Worm (Caenorhabditis elegans) whole organism, L4 larva: ENCODE measurements around the gene atx-3.

Experiments used
- ceh-82 ChIP-seq: sonication (generic microtip); optimal IDR thresholded peaks from 2 replicates; lab custom pipeline; 2017; ENCODE audit warnings: missing biosample characterization, missing genetic modification characterization
- snpc-4 ChIP-seq: fragments of 150-350 bp; optimal IDR thresholded peaks from 2 replicates; lab custom pipeline; 2014; ENCODE audit warnings: missing biosample characterization, missing genetic modification characterization
- unc-62 ChIP-seq, 3 experiments: fragments of 150-350 bp in 1 of 3; sonication (generic microtip); optimal IDR thresholded peaks in 2 of 3; peaks in 1 of 3; 1 replicate in 1 of 3; 2 replicates in 2 of 3; lab custom pipeline; 2014 to 2017; ENCODE audit warnings: missing biosample characterization in 3 of 3, missing genetic modification characterization in 3 of 3, missing genetic modification reagents in 3 of 3, missing genotype in 1 of 3

- TF ChIP-seq unc-62 (GFP tag; optimal IDR thresholded peaks at IDR 0.05 in 1 of 2; lab: Kevin White, UChicago) (no peak), unc-62 (tag; optimal IDR thresholded peaks at IDR 0.05; lab: Kevin White, UChicago) (no peak), snpc-4 (tag; lab: Kevin White, UChicago) (no peak), ceh-82 (tag; lab: Kevin White, UChicago) (no peak)
Observed at ce11 chrV:15610350-15610940, 33.2 kb upstream of the atx-3 start, which contains the start of the genes fbxa-153 and str-12.
